Worm (Caenorhabditis elegans) whole organism, L4/young adult: ENCODE data around the gene F53A2.11.
"Not testable (repeated sequence)": the region's sequence is repeated elsewhere in the genome, so short reads cannot be mapped to it uniquely, and the experiment has no call there.

Experiments used
- W03F9.2 ChIP-seq: fragments of 150-350 bp; optimal IDR thresholded peaks from 2 replicates; lab custom pipeline; 2014; ENCODE audit warnings: missing biosample characterization, missing genetic modification characterization
- dao-5 ChIP-seq: sonication (generic microtip); optimal IDR thresholded peaks from 2 replicates; lab custom pipeline; 2016; ENCODE audit warnings: missing genotype, missing genetic modification characterization, moderate library complexity, missing compliant biosample characterization
- him-1 ChIP-seq: sonication (generic microtip); optimal IDR thresholded peaks from 2 replicates; lab custom pipeline; 2016; ENCODE audit warnings: missing genotype, missing genetic modification reagents, missing genetic modification characterization, missing compliant biosample characterization

DNA sequence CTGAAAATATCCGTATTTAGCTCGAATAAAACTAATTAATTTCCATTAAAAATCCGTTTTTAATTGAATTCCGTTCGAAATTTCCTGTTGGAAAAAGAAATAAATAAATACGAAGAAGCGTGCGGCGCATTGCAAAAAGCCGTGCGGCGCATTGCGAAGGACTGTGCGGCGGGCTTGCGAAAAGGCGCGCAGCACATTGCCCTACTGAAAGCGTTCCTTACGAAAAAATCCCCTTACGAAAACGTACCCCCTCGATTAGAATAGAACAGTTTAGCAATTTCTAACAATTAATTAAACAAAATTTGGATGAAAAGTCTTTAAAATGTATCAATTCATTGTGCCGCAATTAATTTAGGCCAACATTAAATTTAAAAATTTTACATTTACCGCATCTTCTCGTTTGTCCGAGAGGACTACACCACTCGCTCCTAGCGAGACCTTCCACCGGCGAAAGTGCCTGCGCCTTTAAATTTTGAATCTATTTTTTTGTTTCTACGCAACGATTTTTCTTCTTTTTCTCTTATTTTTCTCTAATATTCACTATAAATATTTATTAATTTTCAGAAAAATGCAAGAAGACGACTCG is 26.1 kb downstream of the F53A2.11 start, which contains the start of gene npp-18:
- TF ChIP-seq dao-5, him-1 (tag; lab: Kevin White, UChicago): not testable (repeated sequence)
- TF ChIP-seq W03F9.2 (tag; lab: Kevin White, UChicago), result peak; percentile 43
